Worm (Caenorhabditis elegans) whole organism, dauer: Measurements from ENCODE around the gene srd-7.

Source experiments
- unc-62 ChIP-seq: sonication (generic microtip); optimal IDR thresholded peaks from 2 replicates; lab custom pipeline; 2017; ENCODE audit warnings: missing biosample characterization, missing genetic modification reagents, missing genetic modification characterization

srd-7 gene

DNA sequence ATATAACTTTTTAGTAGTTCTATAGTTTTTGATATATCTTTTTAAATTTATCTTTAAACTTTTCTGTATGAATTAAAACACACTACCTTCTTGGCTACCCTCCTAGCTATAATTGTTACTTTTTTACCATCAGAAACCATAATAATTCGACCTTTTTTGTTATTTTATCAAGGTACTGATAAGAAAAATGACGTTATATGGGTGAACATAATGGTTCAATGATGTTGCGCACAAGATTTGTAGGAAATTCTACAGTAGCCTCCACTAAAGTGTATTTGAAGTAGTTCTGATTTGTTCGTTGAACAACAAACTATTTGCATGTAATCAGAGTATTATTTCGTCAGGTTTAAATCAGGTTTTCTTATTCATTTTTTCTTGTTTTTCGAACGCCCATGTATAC, 12.0 kb upstream of the srd-7 start:
- no peak for TF ChIP-seq unc-62 (GFP tag; lab: Kevin White, UChicago)

- TF ChIP-seq unc-62 (GFP tag; lab: Kevin White, UChicago), result no peak
Observed at ce11 chrIV:10796707-10797106, 10.1 kb upstream of the srd-7 start.

DNA sequence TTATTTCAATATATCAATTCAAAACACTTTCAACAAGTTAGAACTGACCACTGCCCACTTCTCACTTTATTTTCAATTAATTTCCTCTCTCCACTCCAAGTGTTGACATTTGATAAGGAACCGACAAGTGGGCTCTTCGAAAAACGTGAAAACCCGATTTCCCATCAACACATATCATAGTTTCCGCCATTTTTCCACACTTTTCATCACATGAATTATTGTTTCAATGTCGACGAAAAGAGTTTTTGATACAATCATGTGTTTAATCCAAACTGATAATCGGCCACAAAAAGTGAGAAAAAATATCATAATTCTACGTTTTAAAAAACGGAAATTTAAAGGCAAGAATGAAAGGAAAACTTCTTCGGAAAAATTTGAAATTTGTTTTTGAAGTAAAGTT, 9.0 kb upstream of the srd-7 start:
- TF ChIP-seq unc-62 (GFP tag; lab: Kevin White, UChicago), result no peak

- TF ChIP-seq unc-62 (GFP tag; lab: Kevin White, UChicago), result no peak
Observed at ce11 chrIV:10790353-10790752, 3.7 kb upstream of the srd-7 start, which contains the start of gene pept-2. pept-2 (plus strand) TSS chrIV:10790653.

DNA sequence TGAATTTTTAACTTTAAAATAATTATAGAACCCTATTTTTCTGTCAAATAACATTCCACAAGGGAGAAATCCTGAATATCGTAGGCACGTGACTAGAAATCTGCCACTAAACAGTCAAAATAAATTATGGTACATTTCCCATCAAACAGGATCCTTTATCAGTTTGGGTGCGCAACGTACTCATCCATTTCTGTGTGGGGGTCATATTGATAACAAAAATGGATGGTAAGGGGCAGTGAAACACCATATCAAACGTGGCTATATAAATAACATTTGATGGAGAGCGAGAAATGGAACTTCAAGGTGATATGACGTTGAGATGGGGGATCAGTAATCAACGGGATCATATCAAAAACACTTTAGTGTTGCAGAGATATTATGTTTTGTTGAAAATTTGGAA, 2.5 kb downstream of the srd-7 start:
- no peak for TF ChIP-seq unc-62 (GFP tag; lab: Kevin White, UChicago)

DNA sequence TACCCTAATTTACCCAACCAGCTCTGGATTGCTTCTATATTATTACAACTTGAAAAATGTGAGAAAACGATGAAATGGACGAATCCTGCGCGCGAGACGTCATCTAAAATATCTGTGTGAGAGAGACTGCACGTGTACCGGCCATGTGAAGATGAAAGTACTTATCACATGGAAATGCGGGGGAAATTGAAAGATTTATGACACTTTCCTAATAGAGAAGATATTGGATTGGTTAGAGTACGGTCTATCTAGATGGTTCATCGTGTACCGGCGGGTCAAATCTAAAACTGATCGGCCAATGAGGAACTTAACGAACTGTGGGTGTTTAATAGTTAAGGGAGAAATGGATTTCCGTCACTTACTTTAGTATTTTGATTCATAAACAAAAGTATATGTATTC, 4.6 kb downstream of the srd-7 start:
- TF ChIP-seq unc-62 (GFP tag; lab: Kevin White, UChicago), result no peak

DNA sequence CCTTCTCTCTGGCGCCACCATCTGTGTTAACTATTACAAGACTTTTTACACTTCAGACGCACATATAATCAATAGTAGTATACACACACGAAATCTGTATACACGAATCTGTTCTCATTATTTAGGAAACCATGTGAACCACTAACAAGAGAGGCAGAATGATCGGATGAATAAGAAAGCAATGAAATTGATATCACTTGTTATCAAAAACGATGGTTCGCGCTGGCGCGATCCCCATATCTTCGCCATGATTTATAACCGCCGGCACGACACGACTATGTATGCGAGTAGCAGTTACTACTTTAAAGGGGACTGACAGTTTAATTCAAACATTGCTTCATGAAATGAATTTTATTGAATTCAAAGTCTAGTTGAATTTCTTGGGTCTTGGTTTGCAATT, 5.3 kb downstream of the srd-7 start:
- no peak for TF ChIP-seq unc-62 (GFP tag; lab: Kevin White, UChicago)

DNA sequence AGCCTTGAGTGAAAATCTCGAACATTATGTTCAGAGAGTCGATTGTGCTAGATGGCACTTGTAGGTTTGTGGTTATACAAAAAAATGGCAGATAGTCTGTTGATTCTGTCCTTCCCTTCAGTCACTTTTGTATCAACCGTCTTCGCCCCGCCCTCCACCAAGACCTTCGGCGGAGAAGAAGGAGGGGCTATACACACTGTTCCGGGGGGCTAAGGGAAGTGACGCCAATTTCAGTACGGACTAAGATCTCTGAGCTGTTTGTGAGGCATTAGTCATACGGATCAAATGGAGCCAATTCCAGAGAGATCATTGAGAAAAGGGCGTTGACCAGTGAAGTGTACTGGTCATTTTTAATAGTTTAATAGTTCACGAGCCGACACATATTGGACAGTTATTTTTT, 6.0 kb downstream of the srd-7 start, which contains the start of gene swt-3:
Gene swt-3, minus strand, starts transcription at position 101 of the 400 bp plus-strand sequence.
- no peak for TF ChIP-seq unc-62 (GFP tag; lab: Kevin White, UChicago)

- no peak for TF ChIP-seq unc-62 (GFP tag; lab: Kevin White, UChicago)
Observed at ce11 chrIV:10779328-10779727, 7.3 kb downstream of the srd-7 start.

DNA sequence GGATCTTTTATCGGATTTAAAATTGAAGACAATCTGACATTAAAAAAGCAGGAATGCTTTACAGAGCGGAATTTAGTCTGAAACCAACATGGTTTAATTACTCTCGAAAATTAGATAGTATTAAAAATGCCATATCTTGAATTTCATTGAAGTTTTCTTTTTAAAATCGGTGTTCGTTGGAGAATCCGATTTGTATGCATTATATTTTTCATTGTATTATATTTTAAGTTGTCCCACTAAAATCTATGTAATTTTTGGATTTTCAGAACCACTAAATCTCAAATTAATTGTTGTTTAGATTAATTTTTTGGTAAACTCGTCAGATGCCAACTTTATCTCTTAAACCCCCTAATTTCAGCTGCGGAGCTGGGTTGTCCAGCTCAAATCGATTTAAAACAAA, 8.0 kb downstream of the srd-7 start:
- no peak for TF ChIP-seq unc-62 (GFP tag; lab: Kevin White, UChicago)

ce11 chrIV:10777600-10777999, 9.0 kb downstream of the srd-7 start:
- no peak for TF ChIP-seq unc-62 (GFP tag; lab: Kevin White, UChicago)

DNA sequence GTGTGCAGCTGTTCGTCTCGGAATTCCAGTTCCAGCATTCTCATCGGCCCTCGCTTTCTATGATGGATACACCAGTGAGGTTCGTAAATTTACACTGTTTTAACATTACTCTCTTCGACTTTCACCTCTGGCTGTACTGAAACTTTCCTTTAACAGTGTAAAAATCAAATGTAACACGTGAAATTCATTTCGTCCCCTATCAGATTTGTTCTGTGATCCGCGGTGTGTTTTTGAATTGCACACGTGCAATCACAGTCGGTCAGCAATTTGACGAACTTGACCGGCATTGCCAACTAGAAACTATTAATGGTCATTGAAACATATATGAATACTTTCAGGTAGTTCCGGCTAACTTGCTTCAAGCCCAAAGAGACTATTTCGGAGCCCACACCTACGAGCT, 9.6 kb downstream of the srd-7 start:
- TF ChIP-seq unc-62 (GFP tag; lab: Kevin White, UChicago), result no peak

DNA sequence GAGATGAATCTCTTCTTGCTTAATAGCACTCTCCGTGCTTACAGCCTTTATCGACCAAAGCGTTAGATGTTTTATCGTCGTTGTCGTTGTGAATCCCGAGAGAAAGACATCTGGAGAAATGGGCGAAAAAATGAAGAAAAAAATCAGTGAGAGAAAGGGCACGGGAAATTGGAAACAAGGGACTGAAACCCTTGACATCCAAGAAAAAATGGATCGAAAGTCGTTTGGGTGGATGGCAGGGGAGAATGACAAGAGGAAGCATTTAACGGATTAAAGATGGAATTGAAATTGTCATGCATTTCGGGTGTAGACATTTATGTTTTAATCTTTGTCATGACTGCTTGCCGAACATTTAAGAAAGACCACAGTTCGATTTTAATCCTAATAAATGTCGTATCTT, 12.8 kb downstream of the srd-7 start, which contains the start of gene inpp-1:
Gene inpp-1, minus strand, starts transcription at position 101 of the 400 bp plus-strand sequence.
- TF ChIP-seq unc-62 (GFP tag; lab: Kevin White, UChicago), result no peak

ce11 chrIV:10771296-10771695, 15.3 kb downstream of the srd-7 start:
- no peak for TF ChIP-seq unc-62 (GFP tag; lab: Kevin White, UChicago)

ce11 chrIV:10769353-10769752, 17.3 kb downstream of the srd-7 start, which contains the start of gene T25B9.9:
T25B9.9 (plus strand) TSS chrIV:10769653.
- TF ChIP-seq unc-62 (GFP tag; lab: Kevin White, UChicago), result no peak

ce11 chrIV:10768146-10768636, 18.4 kb downstream of the srd-7 start, which contains the start of gene T25B9.8:
T25B9.8 (minus strand) TSS chrIV:10768196.
- TF ChIP-seq unc-62 (GFP tag; lab: Kevin White, UChicago), result no peak

ce11 chrIV:10766071-10766470, 20.6 kb downstream of the srd-7 start:
- TF ChIP-seq unc-62 (GFP tag; lab: Kevin White, UChicago), result no peak

ce11 chrIV:10765053-10765452, 21.6 kb downstream of the srd-7 start, which contains the start of gene T25B9.12:
T25B9.12 (plus strand) TSS chrIV:10765353.
- no peak for TF ChIP-seq unc-62 (GFP tag; lab: Kevin White, UChicago)
